Fruit fly (Drosophila melanogaster): ENCODE data around the gene PolG1.

DNA sequence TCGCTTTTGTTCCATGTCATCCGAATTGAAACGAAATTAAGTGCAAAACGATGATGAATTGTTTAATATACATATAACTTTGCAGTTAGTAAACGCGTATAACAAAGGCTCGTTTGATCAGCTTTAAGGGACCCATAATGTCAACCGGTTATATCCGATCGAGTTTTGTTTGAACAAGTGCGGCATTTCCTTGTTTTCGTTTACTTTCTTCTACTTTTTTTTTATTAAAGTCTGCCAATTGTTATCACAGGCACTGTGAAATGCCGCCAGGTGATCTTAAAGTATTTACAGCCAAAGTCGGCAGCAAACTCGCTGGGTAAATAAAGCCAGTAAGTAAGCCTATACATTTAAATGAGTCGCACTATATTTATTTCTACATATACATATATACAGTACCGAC is 20.5 kb downstream of the PolG1 start:
- TF ChIP-seq CG12768 (GFP tag; optimal IDR thresholded peaks at IDR 0.05) (peak; percentile 2), Mnt (GFP tag; optimal IDR thresholded peaks at IDR 0.05) (no peak), Clk (GFP tag; optimal IDR thresholded peaks at IDR 0.05) (no peak), CG11617 (GFP tag; optimal IDR thresholded peaks at IDR 0.05) (no peak), bab1 (GFP tag; optimal IDR thresholded peaks at IDR 0.05) (no peak), kay (GFP tag; ENCODE audit: borderline replicate concordance) (no peak), CG1620 (GFP tag; optimal IDR thresholded peaks at IDR 0.05) (no peak), CG5204 (GFP tag; optimal IDR thresholded peaks at IDR 0.05) (no peak), CG14711 (tag; optimal IDR thresholded peaks at IDR 0.05) (no peak), tj (GFP tag; optimal IDR thresholded peaks at IDR 0.05) (no peak), toe (GFP tag; optimal IDR thresholded peaks at IDR 0.05) (no peak)
